Worm (Caenorhabditis elegans) whole organism, late embryonic: ENCODE measurements around the gene F55G1.7.

Experiments
- ama-1 ChIP-seq: fragments of 150-350 bp; optimal IDR thresholded peaks from 2 replicates; lab custom pipeline; 2014
- ceh-2 ChIP-seq: sonication (generic microtip); optimal IDR thresholded peaks from 2 replicates; lab custom pipeline; 2016; ENCODE audit warnings: missing genotype, missing genetic modification characterization, missing compliant biosample characterization
- ceh-30 ChIP-seq: fragments of 150-350 bp; optimal IDR thresholded peaks from 2 replicates; lab custom pipeline; 2014; ENCODE audit warnings: missing biosample characterization, missing genetic modification characterization
- ets-4 ChIP-seq: sonication (generic microtip); optimal IDR thresholded peaks from 2 replicates; lab custom pipeline; 2016; ENCODE audit warnings: missing genetic modification characterization, missing compliant biosample characterization
- gmeb-2 ChIP-seq: sonication (generic microtip); optimal IDR thresholded peaks from 2 replicates; lab custom pipeline; 2016; ENCODE audit warnings: missing genetic modification characterization, inconsistent platforms, missing compliant biosample characterization
- hlh-13 ChIP-seq: fragments of 200-800 bp; sonication (Bioruptor generic); optimal IDR thresholded peaks from 2 replicates; lab custom pipeline; 2018; ENCODE audit warnings: mild to moderate bottlenecking, missing genetic modification characterization, missing compliant biosample characterization
- nhr-232 ChIP-seq: sonication (generic microtip); optimal IDR thresholded peaks from 2 replicates; lab custom pipeline; 2016; ENCODE audit warnings: missing genetic modification characterization, missing compliant biosample characterization
- pax-1 ChIP-seq: fragments of 150-350 bp; optimal IDR thresholded peaks from 2 replicates; lab custom pipeline; 2014; ENCODE audit warnings: missing biosample characterization, missing genetic modification characterization
- pqm-1 ChIP-seq: sonication (generic microtip); optimal IDR thresholded peaks from 2 replicates; lab custom pipeline; 2016; ENCODE audit warnings: missing genetic modification characterization, missing compliant biosample characterization
- sox-2 ChIP-seq: fragments of 200-800 bp; sonication (Bioruptor generic); IDR thresholded peaks from 2 replicates; pipeline ENCODE4 v1.3.6; 2022; ENCODE audit warnings: missing genetic modification reagents, missing genetic modification characterization, missing compliant biosample characterization
- tbx-7 ChIP-seq: sonication (generic microtip); optimal IDR thresholded peaks from 2 replicates; lab custom pipeline; 2016; ENCODE audit warnings: missing genotype, missing genetic modification characterization, missing compliant biosample characterization
- unc-55 ChIP-seq: sonication (generic microtip); optimal IDR thresholded peaks from 2 replicates; lab custom pipeline; 2017; ENCODE audit warnings: missing biosample characterization, missing genetic modification reagents, missing genetic modification characterization
- zip-5 ChIP-seq: sonication (generic microtip); optimal IDR thresholded peaks from 2 replicates; lab custom pipeline; 2016; ENCODE audit warnings: missing genetic modification characterization, missing compliant biosample characterization

DNA sequence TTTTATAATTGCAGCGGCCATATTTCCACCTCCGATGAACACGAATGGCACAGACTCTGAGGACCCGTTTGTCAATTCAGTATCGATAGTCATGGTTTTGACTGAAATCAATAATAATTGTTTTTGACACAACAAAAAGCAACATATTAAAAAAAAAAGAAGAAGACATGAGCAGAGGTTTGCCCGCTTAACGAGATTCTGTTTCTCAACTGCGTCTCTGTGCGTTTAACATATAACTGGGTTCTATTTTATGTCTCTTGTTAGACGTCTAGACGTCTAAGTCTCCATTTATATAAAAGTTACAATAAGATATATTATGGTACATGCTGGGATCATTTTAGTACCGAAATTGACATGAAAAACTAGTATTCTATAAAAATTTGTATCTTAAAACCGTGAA, 7.6 kb upstream of the F55G1.7 start, which contains the start of gene pycr-4:
- TF ChIP-seq nhr-232 (tag; lab: Kevin White, UChicago) (no peak), ama-1 (lab: Kevin White, UChicago) (no peak), gmeb-2 (tag; lab: Kevin White, UChicago) (no peak), pax-1 (tag; lab: Kevin White, UChicago) (no peak), ceh-30 (tag; lab: Kevin White, UChicago) (no peak), zip-5 (tag; lab: Kevin White, UChicago) (no peak), tbx-7 (no peak), hlh-13 (GFP tag; lab: Kevin White, UChicago) (no peak), unc-55 (GFP tag; lab: Kevin White, UChicago) (no peak), ets-4 (tag; lab: Kevin White, UChicago) (no peak), ceh-2 (tag; lab: Kevin White, UChicago) (no peak), sox-2 (no peak), pqm-1 (tag; lab: Kevin White, UChicago) (no peak)
